Fruit fly (Drosophila melanogaster) whole organism, embryonic: ENCODE results near the gene CG34135.

Experiments used
- ATbp ChIP-seq: fragments of 200-800 bp; sonication (Bioruptor generic); optimal IDR thresholded peaks from 2 replicates; lab custom pipeline; 2017; ENCODE audit warnings: missing biosample characterization, mild to moderate bottlenecking, missing genetic modification characterization, missing genetic modification reagents
- CG15479 ChIP-seq: fragments of 200-800 bp; sonication (Bioruptor generic); optimal IDR thresholded peaks from 3 replicates; lab custom pipeline; 2019; ENCODE audit warnings: missing biosample characterization, mild to moderate bottlenecking, missing genetic modification characterization, moderate library complexity
- tll ChIP-seq, 2 experiments: fragments of 200-800 bp in 1 of 2; fragments of >200 bp in 1 of 2; sonication (Bioruptor generic) in 1 of 2; optimal IDR thresholded peaks; 2 replicates each; lab custom pipeline; 2017 to 2019; ENCODE audit warnings: missing biosample characterization in 2 of 2, missing genetic modification characterization in 2 of 2, mild to moderate bottlenecking in 1 of 2, moderate library complexity in 1 of 2
- zen ChIP-seq: fragments of 200-800 bp; sonication (Bioruptor generic); optimal IDR thresholded peaks from 3 replicates; lab custom pipeline; 2018; ENCODE audit warnings: missing biosample characterization, mild to moderate bottlenecking, missing genetic modification characterization, moderate library complexity

Gene CG34135

DNA sequence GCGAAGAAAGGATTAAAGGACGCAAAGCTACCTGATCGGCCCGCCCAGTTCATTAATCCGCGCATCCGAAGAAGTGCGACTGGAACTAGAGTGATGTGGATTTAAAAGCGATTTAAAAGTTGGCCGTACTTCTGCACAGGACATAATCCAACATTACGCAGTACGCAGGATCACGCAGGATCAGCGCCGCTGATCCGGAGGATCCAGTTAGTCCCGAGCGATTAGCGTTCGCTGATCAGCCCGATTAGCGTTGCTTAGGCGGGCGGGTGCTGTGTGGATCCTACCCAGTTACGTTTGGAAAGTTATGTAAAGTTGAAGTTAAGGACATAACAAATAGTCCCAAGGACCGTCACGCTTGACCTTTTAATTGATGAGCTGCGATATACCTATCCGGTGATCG, 68.8 kb downstream of the CG34135 start:
- TF ChIP-seq zen (tag; lab: Kevin White, UChicago) (peak; percentile 76), ATbp (GFP tag; lab: Kevin White, UChicago) (no peak), tll (GFP tag; optimal IDR thresholded peaks at IDR 0.05; lab: Kevin White, UChicago) (peak in 1 of 2 experiments; percentile 93), CG15479 (peak; percentile 88)
